Worm (Caenorhabditis elegans): ENCODE results near the gene otpl-1.

otpl-1 gene

ce11 chrIV:3593513-3593912, 24.7 kb downstream of the otpl-1 start, which contains the start of gene taf-2:
taf-2 (minus strand) TSS chrIV:3593613.
- TF ChIP-seq mep-1 (tag; optimal IDR thresholded peaks at IDR 0.05) = no peak
- no peak for TF ChIP-seq lsy-2 (tag; optimal IDR thresholded peaks at IDR 0.05)
- no peak for TF ChIP-seq mab-5 (tag; optimal IDR thresholded peaks at IDR 0.05)
- no peak for TF ChIP-seq unc-39 (tag; optimal IDR thresholded peaks at IDR 0.05)
- TF ChIP-seq ham-2 (GFP tag; optimal IDR thresholded peaks at IDR 0.05) = no peak
- no peak for TF ChIP-seq bed-3 (GFP tag; optimal IDR thresholded peaks at IDR 0.05)
- no peak for TF ChIP-seq ceh-39 (tag; optimal IDR thresholded peaks at IDR 0.05)
- TF ChIP-seq unc-62 (GFP tag; optimal IDR thresholded peaks at IDR 0.05) = no peak
- no peak for TF ChIP-seq nhr-2 (tag; optimal IDR thresholded peaks at IDR 0.05)
- TF ChIP-seq nhr-237 (tag; optimal IDR thresholded peaks at IDR 0.05) = no peak
- no peak for TF ChIP-seq nhr-76 (tag; optimal IDR thresholded peaks at IDR 0.05)
- no peak for TF ChIP-seq elt-3 (tag; optimal IDR thresholded peaks at IDR 0.05)
- no peak for TF ChIP-seq zip-8 (tag; optimal IDR thresholded peaks at IDR 0.05)
- no peak for TF ChIP-seq M03D4.4 (tag; optimal IDR thresholded peaks at IDR 0.05)
- no peak for TF ChIP-seq sptf-1 (tag; optimal IDR thresholded peaks at IDR 0.05)
- no peak for TF ChIP-seq lin-13 (tag; optimal IDR thresholded peaks at IDR 0.05)
- no peak for TF ChIP-seq flh-1 (GFP tag; optimal IDR thresholded peaks at IDR 0.05)
- no peak for TF ChIP-seq tbx-8 (GFP tag; optimal IDR thresholded peaks at IDR 0.05)
- no peak for TF ChIP-seq sem-2 (GFP tag; optimal IDR thresholded peaks at IDR 0.05)
- no peak for TF ChIP-seq ceh-83 (GFP tag; optimal IDR thresholded peaks at IDR 0.05)

- TF ChIP-seq M03D4.4 (tag; optimal IDR thresholded peaks at IDR 0.05) (no peak), ztf-11 (tag; optimal IDR thresholded peaks at IDR 0.05) (no peak)
Observed at ce11 chrIV:3597356-3597755, 28.6 kb downstream of the otpl-1 start.

ce11 chrIV:3598452-3598851, 29.7 kb downstream of the otpl-1 start, which contains the start of gene Y37E11B.5:
Y37E11B.5 (minus strand) TSS chrIV:3598552.
- TF ChIP-seq hlh-1 (tag; optimal IDR thresholded peaks at IDR 0.05) = no peak
- no peak for TF ChIP-seq blmp-1 (tag; optimal IDR thresholded peaks at IDR 0.05)
- TF ChIP-seq M03D4.4 (tag; optimal IDR thresholded peaks at IDR 0.05) = no peak
- TF ChIP-seq nhr-12 (tag; optimal IDR thresholded peaks at IDR 0.05) = no peak
- TF ChIP-seq ceh-83 (GFP tag; optimal IDR thresholded peaks at IDR 0.05) = no peak
- TF ChIP-seq elt-1 (tag; optimal IDR thresholded peaks at IDR 0.05; ENCODE audit: borderline replicate concordance, insufficient read depth) = no peak
- TF ChIP-seq zip-8 (tag; optimal IDR thresholded peaks at IDR 0.05) = no peak
- TF ChIP-seq ham-2 (GFP tag; optimal IDR thresholded peaks at IDR 0.05) = no peak
- no peak for TF ChIP-seq unc-39 (tag; optimal IDR thresholded peaks at IDR 0.05)
- no peak for TF ChIP-seq lsy-2 (tag; optimal IDR thresholded peaks at IDR 0.05)
- no peak for TF ChIP-seq bed-3 (GFP tag; optimal IDR thresholded peaks at IDR 0.05)
- no peak for TF ChIP-seq nhr-76 (tag; optimal IDR thresholded peaks at IDR 0.05)
- TF ChIP-seq tbx-8 (GFP tag; optimal IDR thresholded peaks at IDR 0.05) = no peak
- TF ChIP-seq nhr-237 (tag; optimal IDR thresholded peaks at IDR 0.05) = no peak
- TF ChIP-seq ztf-11 (tag; optimal IDR thresholded peaks at IDR 0.05) = no peak
- TF ChIP-seq mls-2 (tag; optimal IDR thresholded peaks at IDR 0.05) = no peak
- no peak for TF ChIP-seq mep-1 (tag; optimal IDR thresholded peaks at IDR 0.05)

- TF ChIP-seq M03D4.4 (tag; optimal IDR thresholded peaks at IDR 0.05) (no peak), zip-8 (tag; optimal IDR thresholded peaks at IDR 0.05) (no peak), ces-1 (GFP tag; optimal IDR thresholded peaks at IDR 0.05) (peak; percentile 72), flh-1 (GFP tag; optimal IDR thresholded peaks at IDR 0.05) (no peak)
Observed at ce11 chrIV:3599126-3599525, 30.3 kb downstream of the otpl-1 start, which contains the start of gene Y37E11B.6. Y37E11B.6 (minus strand) TSS chrIV:3599306.

- no peak for TF ChIP-seq ztf-11 (tag; optimal IDR thresholded peaks at IDR 0.05)
- no peak for TF ChIP-seq snpc-4 (tag; optimal IDR thresholded peaks at IDR 0.05)
- TF ChIP-seq bed-3 (GFP tag; optimal IDR thresholded peaks at IDR 0.05) = no peak
- TF ChIP-seq unc-39 (tag; optimal IDR thresholded peaks at IDR 0.05) = no peak
- no peak for TF ChIP-seq blmp-1 (tag; optimal IDR thresholded peaks at IDR 0.05)
- TF ChIP-seq hlh-1 (tag; optimal IDR thresholded peaks at IDR 0.05) = no peak
- TF ChIP-seq zip-8 (tag; optimal IDR thresholded peaks at IDR 0.05) = no peak
- TF ChIP-seq nhr-237 (tag; optimal IDR thresholded peaks at IDR 0.05) = no peak
- no peak for TF ChIP-seq lsy-2 (tag; optimal IDR thresholded peaks at IDR 0.05)
- no peak for TF ChIP-seq ceh-83 (GFP tag; optimal IDR thresholded peaks at IDR 0.05)
- TF ChIP-seq nhr-2 (tag; optimal IDR thresholded peaks at IDR 0.05) = no peak
- no peak for TF ChIP-seq sem-2 (GFP tag; optimal IDR thresholded peaks at IDR 0.05)
Observed at ce11 chrIV:3599958-3600357, 31.2 kb downstream of the otpl-1 start, which contains the start of gene Y37E11B.7. Y37E11B.7 (minus strand) TSS chrIV:3600164.

ce11 chrIV:3601846-3602245, 33.1 kb downstream of the otpl-1 start:
- TF ChIP-seq sem-2 (GFP tag; optimal IDR thresholded peaks at IDR 0.05) (no peak), mls-2 (tag; optimal IDR thresholded peaks at IDR 0.05) (no peak), nhr-28 (tag; optimal IDR thresholded peaks at IDR 0.05) (no peak), ces-1 (GFP tag; optimal IDR thresholded peaks at IDR 0.05) (no peak), hlh-1 (tag; optimal IDR thresholded peaks at IDR 0.05) (no peak), ceh-39 (tag; optimal IDR thresholded peaks at IDR 0.05) (no peak), ham-2 (GFP tag; optimal IDR thresholded peaks at IDR 0.05) (no peak), ceh-83 (GFP tag; optimal IDR thresholded peaks at IDR 0.05) (no peak), nhr-76 (tag; optimal IDR thresholded peaks at IDR 0.05) (no peak), drap-1 (GFP tag; optimal IDR thresholded peaks at IDR 0.05) (no peak), ztf-11 (tag; optimal IDR thresholded peaks at IDR 0.05) (no peak), nhr-237 (tag; optimal IDR thresholded peaks at IDR 0.05) (no peak), zip-8 (tag; optimal IDR thresholded peaks at IDR 0.05) (no peak), unc-120 (tag; optimal IDR thresholded peaks at IDR 0.05; ENCODE audit: poor library complexity, severe bottlenecking) (no peak), lsy-2 (tag; optimal IDR thresholded peaks at IDR 0.05) (no peak), ceh-43 (GFP tag; optimal IDR thresholded peaks at IDR 0.05) (no peak), unc-39 (tag; optimal IDR thresholded peaks at IDR 0.05) (no peak)

Measured in whole organism, mixed stage, embryonic.